Worm (Caenorhabditis elegans) whole organism, L3 larva: ENCODE data around the gene anp-1.

ENCODE experiments used
- R02D3.7 ChIP-seq: fragments of 150-350 bp; optimal IDR thresholded peaks from 2 replicates; lab custom pipeline; 2014; ENCODE audit warnings: missing biosample characterization, missing genetic modification characterization
- aly-2 ChIP-seq: fragments of 150-350 bp; optimal IDR thresholded peaks from 2 replicates; lab custom pipeline; 2014; ENCODE audit warnings: missing biosample characterization, missing genetic modification characterization
- ceh-16 ChIP-seq: sonication (generic microtip); optimal IDR thresholded peaks from 2 replicates; lab custom pipeline; 2017; ENCODE audit warnings: missing biosample characterization, missing genetic modification characterization
- ceh-28 ChIP-seq: fragments of 150-350 bp; optimal IDR thresholded peaks from 2 replicates; lab custom pipeline; 2014; ENCODE audit warnings: missing biosample characterization, missing genetic modification reagents, missing genetic modification characterization
- ceh-9 ChIP-seq: sonication (generic microtip); optimal IDR thresholded peaks from 2 replicates; lab custom pipeline; 2018; ENCODE audit warnings: missing biosample characterization, missing genetic modification characterization
- daf-12 ChIP-seq: fragments of 150-350 bp; optimal IDR thresholded peaks from 2 replicates; lab custom pipeline; 2014; ENCODE audit warnings: missing biosample characterization, missing genetic modification reagents, missing genetic modification characterization
- egl-27 ChIP-seq: sonication (generic microtip); optimal IDR thresholded peaks from 4 replicates; lab custom pipeline; 2017; ENCODE audit warnings: missing biosample characterization, missing genetic modification reagents, missing genetic modification characterization
- elt-1 ChIP-seq: fragments of 150-350 bp; optimal IDR thresholded peaks from 2 replicates; lab custom pipeline; 2014; ENCODE audit warnings: missing biosample characterization, missing genetic modification characterization
- elt-2 ChIP-seq: sonication (generic microtip); optimal IDR thresholded peaks from 2 replicates; lab custom pipeline; 2016; ENCODE audit warnings: missing genetic modification reagents, mild to moderate bottlenecking, missing genetic modification characterization, missing compliant biosample characterization
- eor-1 ChIP-seq, 2 experiments: fragments of 150-350 bp; optimal IDR thresholded peaks; 2 replicates each; lab custom pipeline; 2014 to 2018; ENCODE audit warnings: missing biosample characterization in 2 of 2, missing genetic modification characterization in 2 of 2
- fkh-10 ChIP-seq: sonication (generic microtip); optimal IDR thresholded peaks from 2 replicates; lab custom pipeline; 2017; ENCODE audit warnings: missing biosample characterization, missing genetic modification reagents, missing genetic modification characterization
- fos-1 ChIP-seq: fragments of 150-350 bp; optimal IDR thresholded peaks from 2 replicates; lab custom pipeline; 2014; ENCODE audit warnings: missing biosample characterization, missing genetic modification characterization
- hmg-11 ChIP-seq: sonication (generic microtip); optimal IDR thresholded peaks from 2 replicates; lab custom pipeline; 2016; ENCODE audit warnings: missing genetic modification characterization, missing compliant biosample characterization
- lin-39 ChIP-seq: fragments of 150-350 bp; optimal IDR thresholded peaks from 2 replicates; lab custom pipeline; 2018; ENCODE audit warnings: missing biosample characterization, missing genetic modification reagents, missing genetic modification characterization
- lsy-12 ChIP-seq: sonication (generic microtip); optimal IDR thresholded peaks from 2 replicates; lab custom pipeline; 2016; ENCODE audit warnings: mild to moderate bottlenecking, missing genetic modification characterization, missing compliant biosample characterization
- nfya-1 ChIP-seq: sonication (generic microtip); optimal IDR thresholded peaks from 2 replicates; lab custom pipeline; 2017; ENCODE audit warnings: missing genetic modification characterization, mild to moderate bottlenecking, missing compliant biosample characterization, antibody characterized with exemption, moderate library complexity; ENCODE audit not compliant: insufficient read depth
- nhr-25 ChIP-seq: sonication (generic microtip); optimal IDR thresholded peaks from 2 replicates; lab custom pipeline; 2017; ENCODE audit warnings: missing biosample characterization, missing genetic modification characterization
- nhr-28 ChIP-seq: fragments of 150-350 bp; optimal IDR thresholded peaks from 2 replicates; lab custom pipeline; 2014; ENCODE audit warnings: missing biosample characterization, missing genetic modification characterization
- nhr-67 ChIP-seq: fragments of 150-350 bp; optimal IDR thresholded peaks from 2 replicates; lab custom pipeline; 2014; ENCODE audit warnings: missing biosample characterization, missing genetic modification characterization
- nhr-76 ChIP-seq: fragments of 150-350 bp; sonication (generic microtip); optimal IDR thresholded peaks from 5 replicates; lab custom pipeline; 2014; ENCODE audit warnings: missing biosample characterization, missing genetic modification characterization
- pha-4 ChIP-seq: fragments of 150-350 bp; optimal IDR thresholded peaks from 2 replicates; lab custom pipeline; 2014; ENCODE audit warnings: missing biosample characterization, missing genetic modification reagents, missing genetic modification characterization
- skn-1 ChIP-seq: fragments of 150-350 bp; optimal IDR thresholded peaks from 2 replicates; lab custom pipeline; 2014; ENCODE audit warnings: missing biosample characterization, missing genetic modification characterization
- snpc-4 ChIP-seq: fragments of 150-350 bp; optimal IDR thresholded peaks from 2 replicates; lab custom pipeline; 2014; ENCODE audit warnings: missing biosample characterization, missing genetic modification characterization
- unc-39 ChIP-seq: sonication (generic microtip); optimal IDR thresholded peaks from 4 replicates; lab custom pipeline; 2017; ENCODE audit warnings: missing biosample characterization, missing genetic modification characterization
- ztf-11 ChIP-seq: fragments of 150-350 bp; optimal IDR thresholded peaks from 2 replicates; lab custom pipeline; 2014; ENCODE audit warnings: missing biosample characterization, missing genetic modification characterization
- ztf-4 ChIP-seq: fragments of 150-350 bp; optimal IDR thresholded peaks from 2 replicates; lab custom pipeline; 2014; ENCODE audit warnings: missing biosample characterization, missing genetic modification characterization

anp-1 gene

DNA sequence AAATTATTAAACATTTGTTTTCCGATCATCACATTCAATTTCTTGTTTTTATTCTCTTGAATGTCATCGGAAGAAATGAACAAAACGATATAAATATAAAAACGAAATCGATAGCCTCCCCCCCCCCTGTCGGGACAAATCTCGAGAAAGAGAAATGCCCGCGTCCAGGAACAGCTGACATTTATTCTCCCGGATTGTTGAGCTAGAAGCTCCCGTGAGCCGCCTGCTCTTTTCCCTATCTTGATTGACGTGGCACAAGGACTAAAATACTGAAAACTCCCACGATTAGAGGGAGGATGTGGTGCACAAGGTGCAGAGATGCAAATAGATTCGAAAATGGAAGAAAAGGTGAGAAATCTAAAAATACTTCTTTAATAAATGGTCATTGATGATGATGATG, 37.6 kb downstream of the anp-1 start:
- TF ChIP-seq nhr-67 (tag; lab: Kevin White, UChicago), result no peak
- TF ChIP-seq nhr-28 (tag; lab: Kevin White, UChicago), result no peak
- TF ChIP-seq daf-12 (tag; lab: Kevin White, UChicago), result no peak
- TF ChIP-seq eor-1 (tag; optimal IDR thresholded peaks at IDR 0.05; lab: Kevin White, UChicago), result no peak
- TF ChIP-seq lsy-12 (tag; lab: Kevin White, UChicago), result no peak
- no peak for TF ChIP-seq skn-1 (tag; lab: Kevin White, UChicago)
- TF ChIP-seq snpc-4, result no peak
- TF ChIP-seq egl-27 (tag; lab: Kevin White, UChicago), result no peak

DNA sequence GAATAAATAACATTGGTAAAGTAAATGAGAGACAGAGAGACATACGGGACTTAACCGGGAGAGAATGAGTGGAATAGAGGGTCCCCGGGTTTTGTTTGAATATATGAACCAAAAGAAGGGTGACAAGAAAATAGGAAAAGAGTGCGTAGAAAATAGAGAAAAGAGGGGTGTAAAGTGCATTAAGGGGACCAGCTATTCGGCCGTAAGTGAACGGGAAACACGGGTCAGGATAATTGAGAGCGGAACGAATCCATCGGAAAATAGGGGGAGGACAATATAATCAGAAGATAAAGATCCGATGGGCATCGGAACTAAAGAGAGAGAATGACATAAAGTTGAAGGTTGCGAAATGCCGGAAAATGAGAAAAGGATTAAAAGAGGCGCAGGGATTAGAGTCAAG, 38.1 kb downstream of the anp-1 start:
- no peak for TF ChIP-seq elt-1
- no peak for TF ChIP-seq skn-1 (tag; lab: Kevin White, UChicago)
- no peak for TF ChIP-seq ceh-16 (tag; lab: Kevin White, UChicago)
- TF ChIP-seq nhr-25 (tag; lab: Kevin White, UChicago), result no peak
- no peak for TF ChIP-seq fos-1 (tag; lab: Kevin White, UChicago)
- no peak for TF ChIP-seq ceh-28 (tag; lab: Kevin White, UChicago)
- TF ChIP-seq ztf-11 (tag; lab: Kevin White, UChicago), result no peak
- no peak for TF ChIP-seq fkh-10 (GFP tag; lab: Kevin White, UChicago)

DNA sequence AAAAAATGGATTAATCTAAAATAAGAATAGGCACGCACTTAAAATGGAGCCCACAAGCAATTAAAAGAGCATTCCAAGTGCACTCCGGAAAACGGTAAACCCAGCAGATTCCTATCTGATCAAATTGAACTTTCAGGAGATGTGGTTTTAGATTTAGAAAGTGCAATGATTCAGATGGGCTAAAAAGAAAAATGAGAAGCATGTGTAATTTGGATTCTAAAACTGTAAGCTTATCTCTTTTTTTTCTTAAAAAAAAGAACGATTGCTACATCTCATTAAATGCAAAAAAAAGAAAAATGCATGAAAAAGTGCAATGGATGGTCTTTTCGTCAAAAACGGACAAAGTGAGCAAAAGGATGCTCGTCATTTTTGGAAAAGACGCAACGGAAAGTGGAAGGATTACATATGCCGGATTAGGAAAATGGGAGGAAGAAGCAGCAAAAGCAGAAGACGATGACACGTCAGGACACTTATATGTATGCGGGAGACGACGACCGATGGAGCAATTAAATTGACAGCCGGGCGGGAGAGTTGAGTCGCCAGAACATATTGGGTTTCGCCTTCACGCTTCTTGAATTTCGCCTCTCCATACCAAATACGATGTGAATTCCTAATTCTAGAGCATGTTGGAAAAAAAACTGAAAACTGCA, 39.5 kb downstream of the anp-1 start:
- TF ChIP-seq elt-1 (no peak), hmg-11 (tag; lab: Kevin White, UChicago) (no peak), elt-2 (tag; lab: Kevin White, UChicago) (no peak), lin-39 (tag; lab: Kevin White, UChicago) (peak; percentile 65)
- TF ChIP-seq, all 47 proteins: peak for 1

DNA sequence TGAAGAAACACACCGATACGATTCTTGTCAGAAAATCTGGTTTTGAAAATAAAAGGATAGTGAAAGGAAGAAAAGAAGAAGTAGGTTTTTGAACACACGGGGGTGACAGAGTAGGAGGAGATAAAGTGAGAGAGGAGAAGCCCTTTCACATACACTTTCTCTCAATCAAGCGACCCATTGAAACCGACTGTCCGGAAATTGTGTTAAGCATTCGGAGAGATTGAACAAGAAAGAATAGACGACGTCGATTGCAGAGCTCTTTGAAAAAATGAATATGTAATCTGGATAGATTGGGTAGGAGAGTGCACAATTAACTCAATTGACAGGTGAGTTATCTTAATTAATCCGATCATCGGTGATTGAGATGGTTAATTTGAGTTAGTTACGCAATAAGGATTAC, 42.1 kb downstream of the anp-1 start:
- TF ChIP-seq nhr-25 (tag; lab: Kevin White, UChicago) (no peak), hmg-11 (tag; lab: Kevin White, UChicago) (no peak), fkh-10 (GFP tag; lab: Kevin White, UChicago) (peak; percentile 21)

DNA sequence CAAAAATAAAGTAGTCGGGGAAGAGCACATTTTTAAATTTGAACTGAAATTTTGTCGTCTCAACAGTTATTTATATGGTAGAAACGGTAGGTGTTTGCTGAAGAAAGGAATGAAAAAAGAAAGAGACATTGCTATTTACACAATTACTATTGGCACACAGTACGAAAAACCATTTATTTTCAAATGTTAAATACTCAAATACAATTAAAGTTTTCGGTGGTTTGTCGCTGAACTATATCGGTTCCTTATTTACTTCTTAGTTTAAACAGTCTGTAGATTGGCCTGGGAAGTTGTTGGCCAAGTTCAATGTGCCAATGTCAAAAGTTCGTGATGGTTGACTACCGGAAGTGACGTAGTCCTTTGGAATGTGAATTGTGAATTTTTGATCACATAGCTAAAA, 44.8 kb downstream of the anp-1 start, which contains the start of gene ttr-27:
TSS of gene ttr-27 (minus strand) at position 45 of the 400 bp plus-strand sequence.
- TF ChIP-seq ztf-4 (tag; lab: Kevin White, UChicago) (no peak), pha-4 (peak; percentile 91)
- TF ChIP-seq, all 47 proteins: peak for 1

DNA sequence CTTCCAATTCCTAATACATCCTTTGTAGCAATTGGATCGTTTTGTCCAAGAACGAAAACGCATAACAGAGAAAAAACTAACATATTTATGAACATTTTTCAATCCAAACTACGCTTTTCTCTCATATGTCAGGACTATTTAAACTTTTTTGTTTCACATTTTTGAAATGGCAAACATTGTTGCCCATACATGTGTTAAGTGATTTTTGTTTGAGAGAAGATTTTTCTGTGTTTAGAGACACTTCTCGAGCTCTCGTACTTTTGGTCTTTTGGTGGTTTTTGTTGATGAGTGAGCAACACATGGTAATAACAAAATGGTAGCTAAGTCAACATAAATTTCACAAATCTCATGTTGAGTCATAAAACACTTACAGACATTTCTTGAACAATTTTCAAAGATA, 45.8 kb downstream of the anp-1 start, which contains the start of gene ttr-28:
TSS of gene ttr-28 (minus strand) at position 101 of the 400 bp plus-strand sequence.
- TF ChIP-seq unc-39 (no peak), aly-2 (tag; lab: Kevin White, UChicago) (no peak), ceh-9 (no peak), R02D3.7 (no peak), pha-4 (peak; percentile 17), nhr-25 (tag; lab: Kevin White, UChicago) (no peak), fkh-10 (GFP tag; lab: Kevin White, UChicago) (no peak)
- TF ChIP-seq, all 47 proteins: peak for 1

DNA sequence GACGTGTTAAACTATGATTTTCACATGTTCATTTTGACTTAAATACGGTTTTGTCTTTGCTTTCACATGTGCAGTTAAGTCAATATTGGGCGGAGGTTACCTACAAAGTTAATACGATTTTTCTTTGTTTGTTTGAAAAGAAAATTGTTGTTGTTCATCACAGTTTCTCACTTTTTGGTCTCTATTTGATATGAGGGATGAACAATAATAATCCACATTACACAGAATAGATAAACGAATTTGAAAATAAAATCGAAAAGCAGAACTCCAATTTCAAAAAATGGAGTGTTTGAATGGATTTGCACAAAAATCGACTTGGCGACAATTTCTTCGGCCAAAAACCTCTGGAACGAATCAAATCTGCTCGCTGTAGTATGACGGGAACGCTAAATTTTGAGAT, 47.5 kb downstream of the anp-1 start, which contains the start of gene ttr-29:
TSS of gene ttr-29 (minus strand) at position 101 of the 400 bp plus-strand sequence.
- TF ChIP-seq ztf-11 (tag; lab: Kevin White, UChicago) (no peak), pha-4 (peak; percentile 90), nhr-25 (tag; lab: Kevin White, UChicago) (no peak)

DNA sequence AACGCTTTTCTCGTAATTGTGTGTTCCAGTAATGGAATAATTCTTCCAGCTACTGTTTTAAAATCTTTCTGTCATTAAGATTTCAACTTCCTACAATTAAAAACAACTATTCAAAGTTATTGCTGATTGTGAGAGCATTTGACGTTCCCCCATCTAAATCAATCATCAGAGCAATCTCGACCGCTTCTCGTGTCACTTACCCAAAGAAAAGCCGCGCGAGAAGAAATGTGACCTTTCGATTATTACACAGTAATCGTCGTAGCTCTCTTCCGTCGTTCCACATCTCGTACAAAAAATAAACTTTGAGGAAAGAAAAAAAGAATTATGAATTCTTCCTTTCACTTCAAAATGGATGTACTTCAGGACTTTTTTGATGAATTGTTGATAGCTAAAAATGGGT, 48.2 kb downstream of the anp-1 start:
- TF ChIP-seq ztf-11 (tag; lab: Kevin White, UChicago) (no peak), nfya-1 (tag; lab: Kevin White, UChicago) (no peak), aly-2 (tag; lab: Kevin White, UChicago) (no peak), nhr-76 (tag; lab: Kevin White, UChicago) (no peak), ceh-16 (tag; lab: Kevin White, UChicago) (no peak), daf-12 (tag; lab: Kevin White, UChicago) (no peak), ztf-4 (tag; lab: Kevin White, UChicago) (no peak), nhr-28 (tag; lab: Kevin White, UChicago) (no peak)
